Worm (Caenorhabditis elegans) whole organism, L1 larva: ENCODE measurements around the gene T04C12.33.
A peak's percentile ranks its signal among the peaks of the same experiment; 100 is the strongest.

Experiments
- C16A3.4 ChIP-seq: fragments of 150-350 bp; optimal IDR thresholded peaks from 2 replicates; lab custom pipeline; 2014; ENCODE audit warnings: missing biosample characterization, missing genetic modification characterization
- C34B4.2 ChIP-seq: sonication (generic microtip); optimal IDR thresholded peaks from 2 replicates; lab custom pipeline; 2017; ENCODE audit warnings: mild to moderate bottlenecking, missing genetic modification characterization, missing compliant biosample characterization
- blmp-1 ChIP-seq: fragments of 150-350 bp; optimal IDR thresholded peaks from 2 replicates; lab custom pipeline; 2014; ENCODE audit warnings: missing biosample characterization, missing genetic modification characterization
- dpl-1 ChIP-seq, 3 experiments: fragments of 150-350 bp in 2 of 3; sonication (generic microtip) in 1 of 3; optimal IDR thresholded peaks; 2 replicates each; lab custom pipeline; 2014 to 2017; ENCODE audit warnings: missing biosample characterization in 3 of 3, missing genetic modification characterization in 3 of 3, missing genetic modification reagents in 3 of 3
- dsc-1 ChIP-seq: sonication (generic microtip); optimal IDR thresholded peaks from 2 replicates; lab custom pipeline; 2016; ENCODE audit warnings: mild to moderate bottlenecking, missing genetic modification characterization, missing compliant biosample characterization
- efl-1 ChIP-seq, 4 experiments: fragments of 150-350 bp; optimal IDR thresholded peaks in 3 of 4; peaks in 1 of 4; 1 replicate in 1 of 4; 2 replicates in 3 of 4; lab custom pipeline; 2014; ENCODE audit warnings: missing biosample characterization in 2 of 4, missing genetic modification characterization in 2 of 4, missing genetic modification reagents in 2 of 4
- efl-3 ChIP-seq: fragments of 200-800 bp; sonication (Bioruptor generic); optimal IDR thresholded peaks from 2 replicates; lab custom pipeline; 2018; ENCODE audit warnings: mild to moderate bottlenecking, missing genetic modification characterization, missing compliant biosample characterization
- egl-13 ChIP-seq: sonication (generic microtip); optimal IDR thresholded peaks from 2 replicates; lab custom pipeline; 2016; ENCODE audit warnings: missing genotype, missing genetic modification reagents, missing genetic modification characterization, missing compliant biosample characterization
- elt-2 ChIP-seq: sonication (generic microtip); optimal IDR thresholded peaks from 2 replicates; lab custom pipeline; 2016; ENCODE audit warnings: missing genetic modification characterization, mild to moderate bottlenecking, inconsistent platforms, missing compliant biosample characterization, missing genetic modification reagents
- elt-3 ChIP-seq, 6 experiments: fragments of 150-350 bp in 1 of 6; sonication (generic microtip); optimal IDR thresholded peaks; 2 replicates each; lab custom pipeline; 2017 to 2018; ENCODE audit warnings: missing biosample characterization in 6 of 6, missing genetic modification characterization in 6 of 6, inconsistent platforms in 1 of 6
- fkh-10 ChIP-seq: sonication (generic microtip); optimal IDR thresholded peaks from 2 replicates; lab custom pipeline; 2017; ENCODE audit warnings: missing biosample characterization, missing genetic modification reagents, missing genetic modification characterization
- fkh-4 ChIP-seq: sonication (generic microtip); optimal IDR thresholded peaks from 2 replicates; lab custom pipeline; 2016; ENCODE audit warnings: missing compliant biosample characterization, missing genetic modification characterization, borderline replicate concordance
- fos-1 ChIP-seq: fragments of 150-350 bp; optimal IDR thresholded peaks from 2 replicates; lab custom pipeline; 2014; ENCODE audit warnings: missing biosample characterization, missing genetic modification characterization
- grh-1 ChIP-seq: fragments of 200-800 bp; sonication (Bioruptor generic); IDR thresholded peaks from 2 replicates; pipeline ENCODE4 v1.3.6; 2022; ENCODE audit warnings: missing genetic modification reagents, missing genetic modification characterization, missing compliant biosample characterization
- lin-14 ChIP-seq: fragments of 200-800 bp; sonication (Bioruptor generic); optimal IDR thresholded peaks from 2 replicates; lab custom pipeline; 2018; ENCODE audit warnings: mild to moderate bottlenecking, missing genetic modification characterization, moderate library complexity, missing compliant biosample characterization
- lsy-2 ChIP-seq, 2 experiments: fragments of 150-350 bp; optimal IDR thresholded peaks; 2 replicates each; lab custom pipeline; 2014; ENCODE audit warnings: missing biosample characterization in 2 of 2, missing genetic modification characterization in 2 of 2
- mdl-1 ChIP-seq, 2 experiments: fragments of 150-350 bp; optimal IDR thresholded peaks; 2 replicates each; lab custom pipeline; 2014 to 2017; ENCODE audit warnings: missing biosample characterization in 2 of 2, missing genetic modification characterization in 2 of 2, inconsistent platforms in 1 of 2
- nhr-20 ChIP-seq: sonication (generic microtip); optimal IDR thresholded peaks from 2 replicates; lab custom pipeline; 2016; ENCODE audit warnings: mild to moderate bottlenecking, missing genetic modification characterization, missing compliant biosample characterization
- nhr-237 ChIP-seq: fragments of 150-350 bp; optimal IDR thresholded peaks from 2 replicates; lab custom pipeline; 2014; ENCODE audit warnings: missing biosample characterization, missing genetic modification characterization
- nhr-71 ChIP-seq: sonication (generic microtip); optimal IDR thresholded peaks from 2 replicates; lab custom pipeline; 2016; ENCODE audit warnings: mild to moderate bottlenecking, missing genetic modification characterization, moderate library complexity, missing compliant biosample characterization
- nhr-77 ChIP-seq: fragments of 150-350 bp; optimal IDR thresholded peaks from 2 replicates; lab custom pipeline; 2014; ENCODE audit warnings: missing biosample characterization, missing genetic modification characterization
- nhr-85 ChIP-seq: sonication (generic microtip); peaks from one replicate; lab custom pipeline; 2016; ENCODE audit warnings: missing genetic modification characterization, inconsistent platforms, missing compliant biosample characterization
- nhr-90 ChIP-seq: sonication (generic microtip); optimal IDR thresholded peaks from 2 replicates; lab custom pipeline; 2016; ENCODE audit warnings: mild to moderate bottlenecking, missing genetic modification characterization, missing compliant biosample characterization; ENCODE audit not compliant: poor library complexity
- pag-3 ChIP-seq: sonication (generic microtip); optimal IDR thresholded peaks from 2 replicates; lab custom pipeline; 2017; ENCODE audit warnings: missing genetic modification characterization, mild to moderate bottlenecking, missing compliant biosample characterization, antibody characterized with exemption, borderline replicate concordance; ENCODE audit not compliant: insufficient read depth
- snu-23 ChIP-seq: sonication (generic microtip); optimal IDR thresholded peaks from 2 replicates; lab custom pipeline; 2016; ENCODE audit warnings: missing genetic modification characterization, missing compliant biosample characterization
- sup-37 ChIP-seq: fragments of 200-800 bp; sonication (Bioruptor generic); optimal IDR thresholded peaks from 2 replicates; lab custom pipeline; 2018; ENCODE audit warnings: mild to moderate bottlenecking, missing genetic modification characterization, missing compliant biosample characterization
- tbx-2 ChIP-seq: sonication (generic microtip); optimal IDR thresholded peaks from 2 replicates; lab custom pipeline; 2016; ENCODE audit warnings: missing genetic modification characterization, missing compliant biosample characterization
- unc-30 ChIP-seq: sonication (generic microtip); optimal IDR thresholded peaks from 2 replicates; lab custom pipeline; 2017; ENCODE audit warnings: missing biosample characterization, missing genetic modification characterization
- vab-15 ChIP-seq: sonication (generic microtip); optimal IDR thresholded peaks from 2 replicates; lab custom pipeline; 2017; ENCODE audit warnings: missing genotype, mild to moderate bottlenecking, missing genetic modification characterization, missing compliant biosample characterization
- xbp-1 ChIP-seq: sonication (generic microtip); optimal IDR thresholded peaks from 2 replicates; lab custom pipeline; 2016; ENCODE audit warnings: missing genetic modification characterization, missing compliant biosample characterization
- zip-4 ChIP-seq: fragments of 200-800 bp; sonication (Bioruptor generic); optimal IDR thresholded peaks from 2 replicates; lab custom pipeline; 2018; ENCODE audit warnings: mild to moderate bottlenecking, missing genetic modification characterization, moderate library complexity, missing compliant biosample characterization

T04C12.33 gene

ce11 chrV:11083691-11084090, 31.7 kb downstream of the T04C12.33 start (continued):
- TF ChIP-seq fos-1 (tag; lab: Kevin White, UChicago), result peak; percentile 10
- TF ChIP-seq pag-3 (tag; lab: Kevin White, UChicago), result peak; percentile 88
- TF ChIP-seq nhr-77 (tag; lab: Kevin White, UChicago), result peak; percentile 66
- peak; percentile 47 for TF ChIP-seq nhr-20 (tag; lab: Kevin White, UChicago)
- TF ChIP-seq zip-4 (GFP tag; lab: Kevin White, UChicago), result no peak
- TF ChIP-seq tbx-2 (tag; lab: Kevin White, UChicago), result peak; percentile 67
- TF ChIP-seq fkh-4 (tag; lab: Kevin White, UChicago), result peak; percentile 12
- no peak for TF ChIP-seq nhr-90 (tag; lab: Kevin White, UChicago)
- peak; percentile 20 for TF ChIP-seq xbp-1
- TF ChIP-seq lsy-2 (tag; optimal IDR thresholded peaks at IDR 0.05; lab: Kevin White, UChicago), result peak; percentile 23 to 60
- no peak for TF ChIP-seq egl-13
- peak; percentile 64 for TF ChIP-seq snu-23 (GFP tag; lab: Kevin White, UChicago)

ce11 chrV:11087119-11087518, 35.1 kb downstream of the T04C12.33 start:
- TF ChIP-seq elt-3 (tag; optimal IDR thresholded peaks at IDR 0.05; lab: Kevin White, UChicago) (peak in 2 of 6 experiments; percentile 67 to 75), blmp-1 (tag; lab: Kevin White, UChicago) (peak; percentile 3), nhr-20 (tag; lab: Kevin White, UChicago) (peak; percentile 40), nhr-90 (tag; lab: Kevin White, UChicago) (peak; percentile 17), efl-3 (GFP tag; lab: Kevin White, UChicago) (no peak), unc-30 (tag; lab: Kevin White, UChicago) (no peak), nhr-71 (tag; lab: Kevin White, UChicago) (peak; percentile 8), nhr-237 (no peak), sup-37 (no peak), C34B4.2 (tag; lab: Kevin White, UChicago) (no peak), efl-1 (optimal IDR thresholded peaks at IDR 0.05; lab: Kevin White, UChicago) (no peak), efl-1 (GFP tag; optimal IDR thresholded peaks at IDR 0.05 in 1 of 2; lab: Kevin White, UChicago) (peak in 1 of 2 experiments; percentile 39), elt-2 (tag; lab: Kevin White, UChicago) (peak; percentile 99), lin-14 (peak; percentile 32)

- peak; percentile 31 for TF ChIP-seq lin-14
- no peak for TF ChIP-seq mdl-1 (tag; optimal IDR thresholded peaks at IDR 0.05; lab: Kevin White, UChicago)
- TF ChIP-seq blmp-1 (tag; lab: Kevin White, UChicago), result peak; percentile 49
- 0 out of 2 replicates have a peak, but pooled peaks have one; percentile 22 for TF ChIP-seq grh-1 (GFP tag; lab: Robert Waterston, UW)
- TF ChIP-seq lsy-2 (tag; optimal IDR thresholded peaks at IDR 0.05; lab: Kevin White, UChicago), result peak in 1 of 2 experiments; percentile 24
- TF ChIP-seq nhr-85 (tag; lab: Kevin White, UChicago), result peak; percentile 96
- TF ChIP-seq C16A3.4 (tag; lab: Kevin White, UChicago), result no peak
- no peak for TF ChIP-seq dpl-1 (GFP tag; optimal IDR thresholded peaks at IDR 0.05; lab: Kevin White, UChicago)
- TF ChIP-seq vab-15 (tag; lab: Kevin White, UChicago), result no peak
- TF ChIP-seq dsc-1 (tag; lab: Kevin White, UChicago), result no peak
- TF ChIP-seq, all 84 proteins: peak for 5
Measured at ce11 chrV:11087519-11087998, 35.5 kb downstream of the T04C12.33 start, which contains the start of gene Y42A5A.1. Gene Y42A5A.1, plus strand, starts transcription at chrV:11087948.

- peak; percentile 56 for TF ChIP-seq blmp-1 (tag; lab: Kevin White, UChicago)
- no peak for TF ChIP-seq fkh-10 (GFP tag; lab: Kevin White, UChicago)
- TF ChIP-seq elt-3 (tag; optimal IDR thresholded peaks at IDR 0.05; lab: Kevin White, UChicago), result no peak
- TF ChIP-seq lin-14, result peak; percentile 18
- no peak for TF ChIP-seq efl-1 (optimal IDR thresholded peaks at IDR 0.05; lab: Kevin White, UChicago)
- peak in 1 of 2 experiments; percentile 90 for TF ChIP-seq efl-1 (GFP tag; optimal IDR thresholded peaks at IDR 0.05 in 1 of 2; lab: Kevin White, UChicago)
- peak; percentile 25 for TF ChIP-seq dsc-1 (tag; lab: Kevin White, UChicago)
Measured at ce11 chrV:11093163-11094091, 41.4 kb downstream of the T04C12.33 start, which contains the start of gene lact-8. Gene lact-8, minus strand, starts transcription at chrV:11093607.
